Fruit fly (Drosophila melanogaster) whole organism, embryonic: Measurements from ENCODE around the gene Tbcd.

Experiments
- Ada2b ChIP-seq: fragments of 200-800 bp; sonication (Bioruptor generic); IDR thresholded peaks from 2 replicates; pipeline ENCODE4 v1.3.6; 2022; ENCODE audit warnings: missing biosample characterization, missing genetic modification characterization
- Bdp1 ChIP-seq: fragments of 200-800 bp; sonication (Bioruptor generic); optimal IDR thresholded peaks from 3 replicates; lab custom pipeline; 2016; ENCODE audit warnings: missing biosample characterization, missing genetic modification characterization
- CG11247 ChIP-seq: fragments of 200-800 bp; sonication (Bioruptor generic); IDR thresholded peaks from 2 replicates; pipeline ENCODE4 v1.3.6; 2022; ENCODE audit warnings: missing biosample characterization, missing genetic modification characterization
- CG11504 ChIP-seq: fragments of 200-800 bp; sonication (Bioruptor generic); optimal IDR thresholded peaks from 3 replicates; lab custom pipeline; 2019; ENCODE audit warnings: missing biosample characterization, mild to moderate bottlenecking, missing genetic modification characterization, moderate library complexity
- CG12236 ChIP-seq: fragments of 200-800 bp; sonication (Bioruptor generic); optimal IDR thresholded peaks from 2 replicates; lab custom pipeline; 2016; ENCODE audit warnings: missing biosample characterization, missing genetic modification characterization
- CG13624 ChIP-seq: fragments of 200-800 bp; sonication (Bioruptor generic); optimal IDR thresholded peaks from 2 replicates; lab custom pipeline; 2016; ENCODE audit warnings: missing biosample characterization, missing genetic modification characterization
- CG15073 ChIP-seq: fragments of 200-800 bp; sonication (Bioruptor generic); optimal IDR thresholded peaks from 2 replicates; lab custom pipeline; 2016; ENCODE audit warnings: missing biosample characterization, missing genetic modification characterization
- CG15269 ChIP-seq: fragments of 200-800 bp; sonication (Bioruptor generic); optimal IDR thresholded peaks from 2 replicates; lab custom pipeline; 2018; ENCODE audit warnings: missing biosample characterization, mild to moderate bottlenecking, missing genetic modification characterization, moderate library complexity
- CG1647 ChIP-seq: fragments of 200-800 bp; sonication (Bioruptor generic); optimal IDR thresholded peaks from 3 replicates; lab custom pipeline; 2016; ENCODE audit warnings: missing biosample characterization, missing genetic modification characterization
- CG17328 ChIP-seq: fragments of 200-800 bp; sonication (Bioruptor generic); IDR thresholded peaks from 2 replicates; pipeline ENCODE4 v1.3.6; 2022; ENCODE audit warnings: missing biosample characterization, missing genetic modification characterization
- CG17802 ChIP-seq: fragments of 200-800 bp; sonication (Bioruptor generic); optimal IDR thresholded peaks from 2 replicates; lab custom pipeline; 2018; ENCODE audit warnings: missing biosample characterization, mild to moderate bottlenecking, missing genetic modification characterization, moderate library complexity
- CG18619 ChIP-seq: fragments of 200-800 bp; sonication (Bioruptor generic); optimal IDR thresholded peaks from 3 replicates; lab custom pipeline; 2017; ENCODE audit warnings: missing biosample characterization, mild to moderate bottlenecking, missing genetic modification characterization
- CG2129 ChIP-seq: fragments of 200-800 bp; sonication (Bioruptor generic); IDR thresholded peaks from 2 replicates; pipeline ENCODE4 v1.3.6; 2022; ENCODE audit warnings: missing biosample characterization, missing genetic modification characterization; ENCODE audit not compliant: partially characterized antibody
- CG2199 ChIP-seq: fragments of 200-800 bp; sonication (Bioruptor generic); IDR thresholded peaks from 3 replicates; pipeline ENCODE4 v1.3.6; 2022; ENCODE audit warnings: missing biosample characterization, missing genetic modification characterization
- CG31388 ChIP-seq: fragments of 200-800 bp; sonication (Bioruptor generic); optimal IDR thresholded peaks from 2 replicates; lab custom pipeline; 2016; ENCODE audit warnings: missing biosample characterization, missing genetic modification characterization
- CG33557 ChIP-seq: fragments of 200-800 bp; sonication (Bioruptor generic); optimal IDR thresholded peaks from 2 replicates; lab custom pipeline; 2019; ENCODE audit warnings: missing biosample characterization, mild to moderate bottlenecking, missing genetic modification characterization, moderate library complexity
- CG3407 ChIP-seq: fragments of 200-800 bp; sonication (Bioruptor generic); optimal IDR thresholded peaks from 2 replicates; lab custom pipeline; 2018; ENCODE audit warnings: missing biosample characterization, mild to moderate bottlenecking, missing genetic modification characterization
- CG3726 ChIP-seq: fragments of 200-800 bp; sonication (Bioruptor generic); IDR thresholded peaks from 3 replicates; pipeline ENCODE4, ENCODE4 v1.3.6; 2022; ENCODE audit warnings: missing biosample characterization, missing genetic modification characterization
- CG3838 ChIP-seq: fragments of 200-800 bp; sonication (Bioruptor generic); optimal IDR thresholded peaks from 3 replicates; lab custom pipeline; 2016; ENCODE audit warnings: missing biosample characterization, missing genetic modification characterization
- CG42726 ChIP-seq: fragments of 200-800 bp; sonication (Bioruptor generic); IDR thresholded peaks from 2 replicates; pipeline ENCODE4 v1.3.6; 2022; ENCODE audit warnings: missing biosample characterization, missing genetic modification characterization; ENCODE audit not compliant: partially characterized antibody
- CG4820 ChIP-seq: fragments of 200-800 bp; sonication (Bioruptor generic); optimal IDR thresholded peaks from 3 replicates; lab custom pipeline; 2016; ENCODE audit warnings: missing biosample characterization, missing genetic modification characterization
- CG6175 ChIP-seq: fragments of 200-800 bp; sonication (Bioruptor generic); IDR thresholded peaks from 3 replicates; pipeline ENCODE4 v1.3.6; 2022; ENCODE audit warnings: missing biosample characterization, missing genetic modification characterization
- CG6854 ChIP-seq: fragments of 200-800 bp; sonication (Bioruptor generic); optimal IDR thresholded peaks from 3 replicates; lab custom pipeline; 2017; ENCODE audit warnings: missing biosample characterization, mild to moderate bottlenecking, missing genetic modification characterization
- CG7271 ChIP-seq: fragments of 200-800 bp; sonication (Bioruptor generic); optimal IDR thresholded peaks from 2 replicates; lab custom pipeline; 2018; ENCODE audit warnings: missing biosample characterization, mild to moderate bottlenecking, missing genetic modification characterization, moderate library complexity
- CG9437 ChIP-seq: fragments of 200-800 bp; sonication (Bioruptor generic); optimal IDR thresholded peaks from 2 replicates; lab custom pipeline; 2018; ENCODE audit warnings: missing biosample characterization, mild to moderate bottlenecking, missing genetic modification characterization
- CHES-1-like ChIP-seq: fragments of 200-800 bp; sonication (Bioruptor generic); optimal IDR thresholded peaks from 2 replicates; lab custom pipeline; 2016; ENCODE audit warnings: missing biosample characterization, missing genetic modification characterization
- Ets65A ChIP-seq: fragments of 200-800 bp; sonication (Bioruptor generic); peaks from one replicate; lab custom pipeline; 2016; ENCODE audit warnings: missing biosample characterization, missing genetic modification characterization
- NFAT ChIP-seq: fragments of 200-800 bp; sonication (Bioruptor generic); IDR thresholded peaks from 2 replicates; pipeline ENCODE4 v1.3.6; 2022; ENCODE audit warnings: missing biosample characterization, missing genetic modification characterization
- Opbp ChIP-seq: fragments of 200-800 bp; sonication (Bioruptor generic); IDR thresholded peaks from 3 replicates; pipeline ENCODE4 v1.3.6; 2022; ENCODE audit warnings: missing biosample characterization, missing genetic modification characterization; ENCODE audit not compliant: partially characterized antibody
- Ravus ChIP-seq: fragments of 200-800 bp; sonication (Bioruptor generic); IDR thresholded peaks from 2 replicates; pipeline ENCODE4 v1.3.6; 2022; ENCODE audit warnings: missing biosample characterization, missing genetic modification characterization
- Trl ChIP-seq, 3 experiments: fragments of >200 bp in 2 of 3; fragments of 200-800 bp in 1 of 3; sonication (Bioruptor generic) in 1 of 3; optimal IDR thresholded peaks; 2 replicates in 1 of 3; 3 replicates in 2 of 3; lab custom pipeline; 2016 to 2017; ENCODE audit warnings: missing biosample characterization in 1 of 3, missing genetic modification characterization in 1 of 3
- YL-1 ChIP-seq: fragments of 200-800 bp; sonication (Bioruptor generic); optimal IDR thresholded peaks from 3 replicates; lab custom pipeline; 2017; ENCODE audit warnings: missing biosample characterization, mild to moderate bottlenecking, missing genetic modification characterization
- bsh ChIP-seq, 2 experiments: fragments of 200-800 bp; sonication (Bioruptor generic); optimal IDR thresholded peaks; 2 replicates each; lab custom pipeline; 2017 to 2018; ENCODE audit warnings: mild to moderate bottlenecking in 2 of 2, missing biosample characterization in 2 of 2, missing genetic modification characterization in 2 of 2, moderate library complexity in 1 of 2
- esg ChIP-seq: fragments of 200-800 bp; sonication (Bioruptor generic); conservative IDR thresholded peaks from 2 replicates; pipeline ENCODE4 v1.3.6; 2022; ENCODE audit warnings: missing biosample characterization, missing genetic modification characterization
- grau ChIP-seq: fragments of 200-800 bp; optimal IDR thresholded peaks from 3 replicates; lab custom pipeline; 2019; ENCODE audit warnings: missing biosample characterization, mild to moderate bottlenecking, missing genetic modification characterization, moderate library complexity
- gsb-n ChIP-seq: fragments of 200-800 bp; sonication (Bioruptor generic); optimal IDR thresholded peaks from 3 replicates; lab custom pipeline; 2018; ENCODE audit warnings: missing biosample characterization, mild to moderate bottlenecking, missing genetic modification characterization
- hkb ChIP-seq, 2 experiments: fragments of 200-800 bp in 1 of 2; fragments of >200 bp in 1 of 2; sonication (Bioruptor generic) in 1 of 2; IDR thresholded peaks in 1 of 2; optimal IDR thresholded peaks in 1 of 2; 2 replicates each; pipeline versions ENCODE4 v1.3.6 to Lab custom; 2017 to 2022; ENCODE audit warnings: missing biosample characterization in 1 of 2, missing genetic modification characterization in 1 of 2
- kah ChIP-seq: fragments of 200-800 bp; sonication (Bioruptor generic); optimal IDR thresholded peaks from 2 replicates; lab custom pipeline; 2018; ENCODE audit warnings: missing biosample characterization, mild to moderate bottlenecking, missing genetic modification characterization
- lab ChIP-seq: fragments of 200-800 bp; sonication (Bioruptor generic); optimal IDR thresholded peaks from 3 replicates; lab custom pipeline; 2017; ENCODE audit warnings: missing biosample characterization, missing genetic modification characterization, mild to moderate bottlenecking, moderate library complexity, missing genetic modification reagents
- lbe ChIP-seq: fragments of 200-800 bp; sonication (Bioruptor generic); optimal IDR thresholded peaks from 2 replicates; lab custom pipeline; 2016; ENCODE audit warnings: missing biosample characterization, mild to moderate bottlenecking, missing genetic modification characterization
- mam ChIP-seq: fragments of 200-800 bp; sonication (Bioruptor generic); optimal IDR thresholded peaks from 3 replicates; lab custom pipeline; 2016; ENCODE audit warnings: missing biosample characterization, missing genetic modification characterization
- nau ChIP-seq: fragments of 200-800 bp; sonication (Bioruptor generic); optimal IDR thresholded peaks from 3 replicates; lab custom pipeline; 2017; ENCODE audit warnings: missing biosample characterization, mild to moderate bottlenecking, missing genetic modification characterization, missing genetic modification reagents
- pan ChIP-seq, 4 experiments: fragments of >200 bp in 3 of 4; fragments of 200-800 bp in 1 of 4; sonication (Bioruptor generic) in 1 of 4; optimal IDR thresholded peaks in 3 of 4; IDR thresholded peaks in 1 of 4; 2 replicates each; pipeline versions ENCODE4 v1.3.6 to Lab custom; 2017 to 2022; ENCODE audit warnings: missing biosample characterization in 2 of 4, missing genetic modification characterization in 2 of 4, mixed read lengths in 1 of 4
- rib ChIP-seq: fragments of 200-800 bp; sonication (Bioruptor generic); IDR thresholded peaks from 2 replicates; pipeline ENCODE4 v1.3.6; 2022; ENCODE audit warnings: missing biosample characterization, missing genetic modification characterization
- tna ChIP-seq: fragments of 200-800 bp; sonication (Bioruptor generic); IDR thresholded peaks from 2 replicates; pipeline ENCODE4 v1.3.6; 2022; ENCODE audit warnings: missing biosample characterization, missing genetic modification characterization; ENCODE audit not compliant: partially characterized antibody
- trem ChIP-seq: fragments of 200-800 bp; optimal IDR thresholded peaks from 3 replicates; lab custom pipeline; 2019; ENCODE audit warnings: missing biosample characterization, mild to moderate bottlenecking, missing genetic modification characterization, moderate library complexity
- unpg ChIP-seq: fragments of 200-800 bp; sonication (Bioruptor generic); optimal IDR thresholded peaks from 3 replicates; lab custom pipeline; 2018; ENCODE audit warnings: missing biosample characterization, mild to moderate bottlenecking, missing genetic modification characterization, moderate library complexity
- yki ChIP-seq: fragments of >200 bp; optimal IDR thresholded peaks from 3 replicates; lab custom pipeline; 2018
- z ChIP-seq: fragments of 200-800 bp; sonication (Bioruptor generic); IDR thresholded peaks from 3 replicates; pipeline ENCODE4 v1.3.6; 2022; ENCODE audit warnings: missing biosample characterization, missing genetic modification characterization

The Tbcd gene

DNA sequence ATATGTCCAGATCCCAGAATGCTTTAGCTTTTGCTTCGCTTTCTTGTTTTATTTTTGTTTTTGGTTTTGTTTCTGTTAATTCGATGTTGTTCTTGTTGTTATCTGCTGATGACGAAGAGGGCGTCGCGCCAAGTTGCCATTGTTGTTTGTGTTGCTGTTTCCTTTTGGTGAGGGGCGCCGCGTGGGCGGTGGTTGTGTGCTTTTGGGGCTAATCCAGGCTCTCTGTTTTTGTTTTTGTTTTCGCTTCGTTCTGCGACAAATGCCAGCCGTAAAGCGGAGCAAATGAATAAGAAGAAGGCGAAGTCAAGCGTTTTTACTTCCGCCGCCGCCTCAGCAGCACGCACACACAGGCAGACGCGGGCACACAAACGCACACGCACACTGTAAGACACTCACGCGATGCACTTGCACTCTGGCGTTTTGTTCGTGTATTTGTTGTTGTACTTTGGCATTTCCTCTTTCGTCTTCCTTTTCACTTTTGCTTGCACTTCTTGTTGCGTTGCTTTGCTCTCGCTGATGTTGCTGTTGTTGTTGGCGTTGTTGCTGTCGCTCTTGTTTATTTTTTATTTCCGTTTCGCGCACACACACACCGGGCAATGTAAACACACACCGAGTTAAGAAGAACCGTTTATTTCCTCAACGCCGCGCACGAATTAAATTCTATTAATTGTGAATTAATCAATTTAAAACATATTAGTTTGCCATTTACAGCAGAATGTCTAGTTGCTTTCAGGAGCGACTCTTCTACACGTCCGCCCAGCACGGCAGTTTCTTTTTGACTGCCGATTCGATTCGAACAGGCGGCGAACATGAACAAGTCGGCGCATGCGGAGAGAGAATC, 30.9 kb downstream of the Tbcd start, which contains the start of gene aop (continued):
- peak; percentile 34 for TF ChIP-seq Bdp1 (GFP tag; lab: Kevin White, UChicago)
- TF ChIP-seq bsh (GFP tag; optimal IDR thresholded peaks at IDR 0.05; lab: Kevin White, UChicago) = no peak
- TF ChIP-seq gsb-n (tag; lab: Kevin White, UChicago) = peak; percentile 58
- peak; percentile 41 for TF ChIP-seq kah (GFP tag; lab: Kevin White, UChicago)
- TF ChIP-seq CG4820 (GFP tag; lab: Kevin White, UChicago) = no peak
- peak; percentile 15 for TF ChIP-seq CG13624 (GFP tag; lab: Kevin White, UChicago)
- peak; percentile 40 for TF ChIP-seq CHES-1-like
- no peak for TF ChIP-seq CG3726 (GFP tag; lab: Robert Waterston, UW)
- TF ChIP-seq esg (GFP tag; lab: Robert Waterston, UW) = no peak
- TF ChIP-seq CG3838 = peak; percentile 39
- TF ChIP-seq CG15269 (tag; lab: Kevin White, UChicago) = peak; percentile 23
- peak; percentile 24 for TF ChIP-seq CG7271 (tag; lab: Kevin White, UChicago)
- no peak for TF ChIP-seq pan (optimal IDR thresholded peaks at IDR 0.05; lab: Kevin White, UChicago)
- peak in 1 of 2 experiments; percentile 54 for TF ChIP-seq pan (GFP tag; optimal IDR thresholded peaks at IDR 0.05 in 1 of 2, IDR thresholded peaks at IDR 0.05 in 1 of 2)
- TF ChIP-seq Ets65A = peak; percentile 91
- no peak for TF ChIP-seq nau (GFP tag; lab: Kevin White, UChicago)
- TF ChIP-seq CG1647 (GFP tag; lab: Kevin White, UChicago) = peak; percentile 50
- TF ChIP-seq CG18619 (GFP tag; lab: Kevin White, UChicago) = peak; percentile 20
- no peak for TF ChIP-seq grau (tag; lab: Kevin White, UChicago)
- no peak for TF ChIP-seq mam (GFP tag; lab: Kevin White, UChicago)
- peak; percentile 48 for TF ChIP-seq CG6854
- TF ChIP-seq trem (tag; lab: Kevin White, UChicago) = peak; percentile 24
- peak; percentile 16; the same call in 1 of the 2 replicates for TF ChIP-seq rib (GFP tag; lab: Robert Waterston, UW)
- peak; percentile 3 for TF ChIP-seq lbe (GFP tag; lab: Kevin White, UChicago)
- TF ChIP-seq CG33557 (GFP tag; lab: Kevin White, UChicago) = peak; percentile 19
- TF ChIP-seq CG42726 (GFP tag; lab: Robert Waterston, UW) = peak; percentile 61; the same call in 1 of the 2 replicates
- TF ChIP-seq tna = peak; percentile 30; the same call in 1 of the 2 replicates
- peak; percentile 22 for TF ChIP-seq CG11504 (tag; lab: Kevin White, UChicago)
- peak; percentile 56 for TF ChIP-seq CG17328 (GFP tag; lab: Robert Waterston, UW)
- TF ChIP-seq CG9437 = no peak
- peak; percentile 5 for TF ChIP-seq CG3407
- TF ChIP-seq CG2199 (GFP tag; lab: Robert Waterston, UW) = no peak
- no peak; the same call in 2 of the 3 replicates for TF ChIP-seq z
- peak; percentile 52 for TF ChIP-seq lab
- peak; percentile 29 for TF ChIP-seq unpg (GFP tag; lab: Kevin White, UChicago)

DNA sequence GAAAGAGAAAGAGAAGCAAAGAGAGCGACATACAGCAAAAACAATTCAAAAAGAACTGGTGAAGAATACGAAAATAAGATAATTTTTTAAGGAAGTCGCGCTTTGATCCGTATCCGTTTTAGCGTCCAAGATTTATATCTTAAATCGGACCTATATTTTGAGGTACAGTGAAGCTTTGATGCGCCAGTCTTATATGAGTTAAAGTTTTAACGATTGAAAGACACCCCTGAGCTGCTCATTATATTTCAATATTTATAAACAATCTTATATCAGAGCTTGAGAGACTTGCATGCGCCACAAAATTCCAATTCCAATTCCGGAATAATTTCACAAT, 31.5 kb downstream of the Tbcd start:
- no peak for TF ChIP-seq CG12236 (GFP tag; lab: Kevin White, UChicago)
- TF ChIP-seq yki (lab: Kevin White, UChicago) = peak; percentile 15
- TF ChIP-seq Ada2b (GFP tag; lab: Robert Waterston, UW) = peak; percentile 21; the same call in 1 of the 2 replicates
- TF ChIP-seq CG2129 (GFP tag; lab: Robert Waterston, UW) = no peak
- TF ChIP-seq CG17802 (tag; lab: Kevin White, UChicago) = no peak
- TF ChIP-seq Ravus (GFP tag; lab: Robert Waterston, UW) = no peak
- TF ChIP-seq YL-1 (GFP tag; lab: Kevin White, UChicago) = no peak
- no peak for TF ChIP-seq CG11247
- no peak for TF ChIP-seq tna
- no peak for TF ChIP-seq hkb (optimal IDR thresholded peaks at IDR 0.05; lab: Kevin White, UChicago)
- TF ChIP-seq hkb (GFP tag; IDR thresholded peaks at IDR 0.05; lab: Robert Waterston, UW) = no peak
- TF ChIP-seq Opbp (GFP tag; lab: Robert Waterston, UW) = no peak
- TF ChIP-seq Trl (optimal IDR thresholded peaks at IDR 0.05; lab: Kevin White, UChicago) = peak; percentile 82 to 85
- TF ChIP-seq Trl (GFP tag; optimal IDR thresholded peaks at IDR 0.05; lab: Kevin White, UChicago) = no peak
- TF ChIP-seq CG31388 (GFP tag; lab: Kevin White, UChicago) = no peak
- TF ChIP-seq NFAT = no peak; the same call in 1 of the 2 replicates
- no peak for TF ChIP-seq CG15073 (GFP tag; lab: Kevin White, UChicago)
- TF ChIP-seq CG6175 (GFP tag; lab: Robert Waterston, UW) = no peak
